Worm (Caenorhabditis elegans): ENCODE measurements around the gene pdcd-2.

pdcd-2 gene

DNA sequence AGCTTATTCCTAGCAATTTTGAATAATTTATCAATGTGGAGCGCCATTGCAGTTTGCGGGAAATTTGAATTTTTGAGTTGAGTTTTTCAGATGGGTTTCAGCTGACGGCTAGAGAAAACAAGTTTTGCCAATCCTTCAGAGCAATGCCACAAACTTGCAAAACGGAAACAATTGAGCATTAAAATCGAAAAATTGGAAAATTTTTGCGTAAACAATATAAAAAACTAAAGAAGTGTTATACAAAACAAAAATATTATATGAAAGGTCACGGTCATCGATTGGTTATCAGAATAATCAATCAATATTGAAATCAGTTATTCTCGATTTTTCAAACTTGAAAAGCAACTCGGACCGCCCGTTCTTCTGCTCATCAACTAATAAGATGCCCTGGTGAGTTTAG is 16.7 kb downstream of the pdcd-2 start, which contains the start of gene R07E5.15:
TSS of gene R07E5.15 (plus strand) at position 301 of the 400 bp plus-strand sequence.
- TF ChIP-seq him-1 (tag; optimal IDR thresholded peaks at IDR 0.05) (no peak), W03F9.2 (tag; optimal IDR thresholded peaks at IDR 0.05) (no peak), dao-5 (tag; optimal IDR thresholded peaks at IDR 0.05) (no peak)

DNA sequence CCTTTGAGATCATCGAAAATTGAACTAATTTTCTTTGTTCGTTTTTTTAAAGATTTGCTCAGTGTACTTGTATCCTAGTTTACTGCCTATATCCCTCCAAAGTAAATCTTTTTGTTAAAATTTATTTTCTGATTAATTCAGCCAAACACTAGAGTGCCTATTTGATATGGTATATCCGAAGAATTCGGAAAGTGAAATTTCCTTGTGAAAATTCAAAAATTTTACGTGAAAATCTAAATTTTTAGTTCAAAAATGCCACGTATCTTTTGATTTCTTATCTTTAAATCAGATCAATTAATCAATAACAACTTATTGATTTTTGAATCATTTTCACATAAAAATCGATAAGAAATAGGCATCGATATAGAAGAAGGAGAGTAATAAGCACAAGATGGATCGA is 19.4 kb downstream of the pdcd-2 start, which contains the start of gene R07E5.6:
TSS of gene R07E5.6 (plus strand) at position 301 of the 400 bp plus-strand sequence.
- TF ChIP-seq W03F9.2 (tag; optimal IDR thresholded peaks at IDR 0.05) (no peak), dao-5 (tag; optimal IDR thresholded peaks at IDR 0.05) (no peak), him-1 (tag; optimal IDR thresholded peaks at IDR 0.05) (no peak)

DNA sequence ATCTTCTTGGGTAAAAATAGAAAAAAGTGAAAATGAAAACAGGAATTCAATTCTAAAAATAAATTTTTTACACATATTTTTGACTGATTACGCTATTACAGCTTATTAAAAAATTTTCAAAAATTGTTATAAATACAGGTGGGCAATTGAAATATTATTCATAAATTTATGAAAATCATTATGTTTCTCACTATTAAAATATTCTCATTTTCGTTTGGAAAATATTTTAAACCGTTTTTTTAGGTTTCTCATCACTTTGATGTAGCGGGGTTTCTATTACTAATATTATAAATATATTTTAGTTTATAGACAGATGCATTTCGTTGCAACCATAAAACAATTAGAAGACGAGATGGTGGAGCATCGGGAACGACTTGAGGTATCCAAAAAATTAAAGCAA is 20.7 kb downstream of the pdcd-2 start, which contains the start of gene R07E5.5:
TSS of gene R07E5.5 (plus strand) at position 301 of the 400 bp plus-strand sequence.
- no peak for TF ChIP-seq W03F9.2 (tag; optimal IDR thresholded peaks at IDR 0.05)

DNA sequence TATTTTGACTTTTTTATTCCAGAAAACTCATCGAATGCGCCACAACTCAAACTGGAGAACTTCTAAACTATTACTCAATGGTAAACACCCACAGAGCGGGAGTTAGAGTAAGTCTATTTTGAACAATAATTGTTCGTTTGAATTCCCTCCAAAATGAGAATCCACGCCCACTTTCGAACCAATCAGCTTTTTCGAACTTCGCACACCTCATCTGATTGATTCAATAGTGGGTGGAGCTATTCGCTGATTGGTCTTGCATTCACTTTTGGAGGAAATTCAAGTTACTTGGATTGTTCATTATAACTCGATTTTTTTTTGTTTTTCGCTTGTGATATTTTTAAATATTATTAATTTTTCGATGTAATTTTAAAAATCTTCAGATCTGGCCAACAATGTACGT is 22.0 kb downstream of the pdcd-2 start:
- TF ChIP-seq him-1 (tag; optimal IDR thresholded peaks at IDR 0.05) (no peak), dao-5 (tag; optimal IDR thresholded peaks at IDR 0.05) (no peak), W03F9.2 (tag; optimal IDR thresholded peaks at IDR 0.05) (no peak)

DNA sequence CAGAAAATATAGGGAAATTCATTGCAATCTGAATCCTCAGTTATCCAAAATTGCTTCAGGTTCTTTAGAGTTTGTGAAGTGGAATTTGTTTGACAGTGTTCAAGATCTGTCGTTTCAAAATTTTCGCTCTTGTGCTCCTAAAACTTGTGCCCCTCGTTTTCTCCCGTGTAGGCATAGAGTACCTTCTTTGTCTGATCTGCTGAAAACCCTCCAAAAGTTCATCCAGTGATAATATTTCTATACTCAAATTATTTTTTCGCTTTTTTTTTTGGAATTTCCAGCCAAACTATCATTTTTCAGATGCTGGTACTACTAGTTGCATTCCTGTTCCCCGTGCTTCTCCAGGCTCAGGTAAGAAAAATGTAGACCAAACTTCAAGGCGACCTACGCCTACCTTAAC is 23.4 kb downstream of the pdcd-2 start, which contains the start of gene R07E5.4:
TSS of gene R07E5.4 (plus strand) at position 301 of the 400 bp plus-strand sequence.
- TF ChIP-seq W03F9.2 (tag; optimal IDR thresholded peaks at IDR 0.05), result no peak
- no peak for TF ChIP-seq him-1 (tag; optimal IDR thresholded peaks at IDR 0.05)
- TF ChIP-seq dao-5 (tag; optimal IDR thresholded peaks at IDR 0.05), result no peak

DNA sequence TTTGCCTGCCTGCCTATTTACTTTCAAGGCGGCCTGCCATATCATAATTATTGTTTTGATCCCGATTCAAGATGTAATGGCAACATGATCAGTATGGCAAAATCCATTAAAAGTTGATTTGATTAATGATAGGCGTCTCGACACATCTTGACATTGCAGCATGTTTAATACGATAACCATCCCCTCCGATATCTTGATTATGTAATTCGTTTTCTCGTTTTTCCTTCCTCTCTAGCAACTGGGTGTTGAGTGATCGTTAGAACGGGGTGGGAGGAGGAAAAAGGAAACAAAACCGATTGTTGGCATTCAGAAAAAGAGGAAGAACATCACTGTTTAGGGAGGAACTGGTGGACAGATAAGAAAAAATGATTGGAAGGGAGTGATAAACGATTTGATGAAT is 25.9 kb downstream of the pdcd-2 start:
- TF ChIP-seq W03F9.2 (tag; optimal IDR thresholded peaks at IDR 0.05), result no peak
- TF ChIP-seq dao-5 (tag; optimal IDR thresholded peaks at IDR 0.05), result no peak
- no peak for TF ChIP-seq him-1 (tag; optimal IDR thresholded peaks at IDR 0.05)

DNA sequence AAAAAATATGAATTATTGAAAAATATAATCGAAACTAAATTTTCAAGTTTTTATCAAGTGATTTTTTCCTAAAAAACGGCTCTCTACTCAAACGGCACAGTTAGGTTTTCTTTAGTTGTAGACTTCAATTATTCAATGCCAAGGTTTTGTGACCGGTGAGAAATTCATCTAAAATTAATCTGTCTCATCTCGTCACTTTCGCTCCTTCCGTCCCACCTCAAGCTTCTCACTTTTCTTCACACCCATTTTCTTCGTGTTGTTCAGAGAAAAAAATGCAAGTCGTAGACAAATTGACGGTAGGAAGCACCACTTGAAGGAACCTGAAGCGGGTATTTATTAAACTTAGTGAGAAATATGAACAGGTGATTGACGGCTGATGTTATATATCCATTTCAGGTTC is 26.5 kb downstream of the pdcd-2 start:
- no peak for TF ChIP-seq him-1 (tag; optimal IDR thresholded peaks at IDR 0.05)
- TF ChIP-seq dao-5 (tag; optimal IDR thresholded peaks at IDR 0.05), result no peak
- TF ChIP-seq W03F9.2 (tag; optimal IDR thresholded peaks at IDR 0.05), result no peak

DNA sequence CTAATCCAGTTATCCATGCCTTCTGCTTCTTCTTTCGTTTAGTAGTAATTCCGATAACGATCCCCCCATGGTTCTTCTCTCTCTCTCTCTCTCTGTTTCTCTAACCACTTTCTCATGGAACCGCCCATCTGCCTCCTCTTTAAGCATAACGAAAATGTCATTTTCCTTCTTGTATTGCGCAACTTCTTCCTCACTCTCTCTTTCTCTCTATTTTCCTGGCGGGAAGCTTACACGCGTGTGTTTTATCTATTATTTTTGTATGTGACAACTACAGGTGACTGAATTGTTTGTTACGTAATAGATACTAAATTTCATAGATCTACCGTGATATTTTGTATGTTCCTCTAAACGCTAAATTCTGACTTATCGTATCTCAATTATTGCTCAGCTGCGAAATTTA is 27.4 kb downstream of the pdcd-2 start:
- TF ChIP-seq dao-5 (tag; optimal IDR thresholded peaks at IDR 0.05), result no peak
- TF ChIP-seq him-1 (tag; optimal IDR thresholded peaks at IDR 0.05), result no peak

DNA sequence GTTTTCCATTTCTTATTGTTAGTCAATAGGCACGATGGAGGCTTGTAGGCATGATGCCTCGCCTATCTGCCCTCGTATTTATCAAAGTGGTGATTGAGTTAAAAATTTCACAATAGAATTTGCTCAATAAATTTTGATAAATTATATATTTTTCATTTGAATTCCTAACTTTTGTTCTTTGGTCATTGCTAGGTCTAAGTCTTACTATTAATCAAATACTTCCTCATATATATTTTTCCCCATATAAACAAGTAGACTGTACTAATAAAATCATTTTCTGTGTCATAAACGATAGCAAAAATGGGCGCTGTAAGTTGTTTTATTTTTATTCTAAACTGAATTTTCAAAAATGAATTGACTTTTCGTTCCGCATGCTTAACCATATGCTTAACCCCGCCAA is 33.4 kb downstream of the pdcd-2 start, which contains the start of gene pals-28:
TSS of gene pals-28 (plus strand) at position 301 of the 400 bp plus-strand sequence.
- TF ChIP-seq dao-5 (tag; optimal IDR thresholded peaks at IDR 0.05) (no peak), him-1 (tag; optimal IDR thresholded peaks at IDR 0.05) (no peak), W03F9.2 (tag; optimal IDR thresholded peaks at IDR 0.05) (no peak)

DNA sequence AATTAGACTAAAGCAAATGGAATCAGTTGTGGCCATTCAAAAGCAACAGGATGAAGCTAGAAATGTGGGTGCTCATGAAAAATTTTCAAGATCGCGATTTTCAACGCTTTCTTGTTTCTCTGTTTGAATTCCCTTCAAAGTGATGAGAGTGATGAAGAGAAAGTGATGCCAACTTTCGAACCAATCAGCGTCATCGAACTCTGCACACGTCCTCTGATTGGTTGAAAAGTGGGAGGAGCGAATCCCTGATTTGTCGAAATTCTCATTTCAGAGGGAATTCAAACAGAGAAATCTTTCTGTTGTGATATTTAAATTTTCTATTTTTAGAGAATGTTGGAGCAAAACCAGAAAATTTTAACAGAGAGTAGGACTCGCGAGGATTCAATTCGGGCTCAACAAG is 35.7 kb downstream of the pdcd-2 start:
- TF ChIP-seq him-1 (tag; optimal IDR thresholded peaks at IDR 0.05) (no peak), dao-5 (tag; optimal IDR thresholded peaks at IDR 0.05) (no peak), W03F9.2 (tag; optimal IDR thresholded peaks at IDR 0.05) (no peak)

DNA sequence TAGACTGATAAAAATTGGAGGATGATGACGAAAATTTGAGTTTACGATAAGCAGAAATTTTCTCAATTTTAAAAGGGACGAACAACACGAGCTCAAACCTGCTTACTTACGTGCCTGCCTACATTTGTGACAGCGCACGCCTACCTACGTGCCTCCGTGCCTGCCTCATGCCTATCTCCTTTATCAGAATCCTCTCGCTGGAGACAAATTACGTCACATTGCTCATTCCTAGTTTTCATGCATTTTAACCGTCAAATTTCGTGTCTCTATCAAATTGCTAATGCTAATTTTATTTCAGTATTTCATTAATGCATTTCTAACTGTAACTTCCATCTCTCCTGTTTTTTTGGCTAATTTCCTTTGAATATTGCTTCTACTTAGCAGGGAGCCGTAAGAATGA is 36.5 kb downstream of the pdcd-2 start, which contains the start of gene pals-27:
TSS of gene pals-27 (plus strand) at position 301 of the 400 bp plus-strand sequence.
- TF ChIP-seq him-1 (tag; optimal IDR thresholded peaks at IDR 0.05), result no peak
- no peak for TF ChIP-seq W03F9.2 (tag; optimal IDR thresholded peaks at IDR 0.05)
- no peak for TF ChIP-seq dao-5 (tag; optimal IDR thresholded peaks at IDR 0.05)

DNA sequence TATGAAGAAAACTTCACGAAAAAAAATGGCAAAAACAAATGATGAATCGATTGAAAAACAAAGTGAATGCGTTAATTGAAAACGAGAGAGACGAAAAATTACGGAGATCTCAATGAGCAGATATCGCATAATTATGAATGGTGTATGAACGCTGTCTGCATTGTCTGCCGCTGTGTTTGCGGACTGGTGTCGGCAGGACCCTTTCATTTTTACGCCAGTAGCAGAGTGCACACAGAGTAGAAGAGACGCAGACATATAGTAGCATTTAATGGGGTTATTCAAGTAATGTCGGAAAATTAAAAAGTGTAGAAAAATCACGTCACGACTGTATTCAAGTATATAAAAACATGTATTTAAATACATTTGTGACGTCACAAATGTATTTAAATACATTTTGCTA is 37.0 kb downstream of the pdcd-2 start:
- TF ChIP-seq dao-5 (tag; optimal IDR thresholded peaks at IDR 0.05) (no peak), him-1 (tag; optimal IDR thresholded peaks at IDR 0.05) (no peak), W03F9.2 (tag; optimal IDR thresholded peaks at IDR 0.05) (no peak)

DNA sequence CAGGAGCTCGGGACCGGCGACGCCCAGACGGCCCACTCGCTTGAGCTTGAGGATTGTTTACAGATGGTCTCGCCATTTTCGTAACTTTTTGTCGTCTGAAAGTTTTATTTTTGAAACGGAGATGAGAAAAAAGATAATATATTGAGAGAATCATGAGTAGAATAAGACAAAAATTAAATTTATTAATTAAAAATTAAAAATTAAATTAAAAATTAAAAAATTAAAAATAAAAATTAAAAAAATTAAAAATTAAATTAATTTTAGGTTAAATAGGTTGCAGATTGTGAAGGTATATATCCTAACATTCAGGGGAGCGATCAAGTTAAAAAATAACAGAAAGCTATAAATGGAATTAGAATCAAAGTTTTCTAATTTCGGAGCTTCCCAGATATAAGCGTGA is 38.1 kb downstream of the pdcd-2 start, which contains the start of gene B0284.3:
TSS of gene B0284.3 (minus strand) at position 101 of the 400 bp plus-strand sequence.
- TF ChIP-seq W03F9.2 (tag; optimal IDR thresholded peaks at IDR 0.05) (no peak), him-1 (tag; optimal IDR thresholded peaks at IDR 0.05) (no peak), dao-5 (tag; optimal IDR thresholded peaks at IDR 0.05) (no peak)

DNA sequence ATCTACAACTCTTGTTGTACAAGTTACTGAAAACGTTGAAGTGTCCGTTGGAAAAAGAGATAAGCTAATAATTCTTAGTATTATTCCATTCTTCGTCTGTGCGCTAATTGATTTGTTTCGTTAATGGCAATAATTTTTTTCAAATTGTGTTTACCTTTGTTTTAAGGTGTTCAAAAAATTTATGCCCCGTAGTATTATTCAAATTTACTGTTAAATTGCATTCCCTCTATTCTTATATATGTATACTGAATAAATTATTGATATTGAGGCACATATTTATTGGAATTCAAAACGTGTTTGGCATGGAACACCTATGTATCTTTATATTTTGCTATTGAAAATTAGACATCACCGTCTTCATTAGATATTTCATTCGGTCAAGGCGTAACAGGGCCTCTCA is 43.0 kb downstream of the pdcd-2 start, which contains the start of gene pals-26:
TSS of gene pals-26 (plus strand) at position 301 of the 400 bp plus-strand sequence.
- TF ChIP-seq dao-5 (tag; optimal IDR thresholded peaks at IDR 0.05) (no peak), W03F9.2 (tag; optimal IDR thresholded peaks at IDR 0.05) (no peak)

DNA sequence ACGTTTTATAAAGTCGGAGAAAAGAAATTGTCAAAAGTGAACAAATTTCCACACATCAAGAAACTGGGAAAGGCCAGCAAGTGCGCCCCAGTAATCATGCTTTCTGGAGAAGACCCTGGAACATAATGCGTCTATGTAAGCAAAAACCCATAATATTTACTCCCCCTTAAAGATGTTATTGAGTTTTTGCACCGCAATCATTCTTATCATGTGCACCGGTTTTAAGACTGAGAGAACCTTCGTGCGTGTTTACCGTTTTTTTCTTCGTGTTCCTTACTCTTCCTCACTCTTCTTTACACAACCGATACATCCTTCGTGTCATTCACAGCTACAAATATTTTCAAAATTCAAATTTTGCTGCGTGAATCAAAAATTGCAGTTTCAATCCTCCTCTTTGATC is 45.0 kb downstream of the pdcd-2 start:
- no peak for TF ChIP-seq W03F9.2 (tag; optimal IDR thresholded peaks at IDR 0.05)
- no peak for TF ChIP-seq him-1 (tag; optimal IDR thresholded peaks at IDR 0.05)
- TF ChIP-seq dao-5 (tag; optimal IDR thresholded peaks at IDR 0.05), result no peak
